Fruit fly (Drosophila melanogaster): ENCODE results near the gene CycY.
A peak's percentile ranks its signal among the peaks of the same experiment; 100 is the strongest.

DNA sequence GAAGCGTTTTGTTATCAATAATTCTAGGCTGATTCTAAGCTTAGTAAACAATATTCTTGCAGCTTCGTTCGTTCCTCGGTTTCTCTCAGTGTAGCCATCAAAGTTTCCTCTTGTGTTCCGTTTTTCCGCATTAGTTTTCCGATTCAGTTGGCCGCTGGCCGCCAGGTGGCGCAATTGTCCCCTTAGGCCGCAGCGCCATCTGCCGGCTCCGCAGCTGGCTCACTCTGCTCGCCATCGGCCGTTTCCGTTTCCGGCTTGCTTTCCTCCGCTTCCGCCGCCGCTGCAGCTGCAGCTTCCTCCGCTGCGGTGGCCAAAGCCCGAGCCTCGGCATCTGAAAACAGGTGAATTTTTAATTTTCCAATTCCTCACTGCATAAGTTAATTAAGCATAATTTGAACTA, 2.8 kb upstream of the CycY start:
- peak; percentile 89 for TF ChIP-seq Fer3 (tag; optimal IDR thresholded peaks at IDR 0.05)
- peak; percentile 98 for TF ChIP-seq YL-1 (GFP tag; optimal IDR thresholded peaks at IDR 0.05)
- peak; percentile 82 for TF ChIP-seq CG1602 (GFP tag; optimal IDR thresholded peaks at IDR 0.05)
- TF ChIP-seq Sox102F (GFP tag; optimal IDR thresholded peaks at IDR 0.05) = peak; percentile 86

All from whole organism, embryonic.